In genomic region chr3R:22595293-22595868, dm6 we compare ENCODE assay signal across 1 fruit fly cellular context.
TF ChIP-seq lines count a peak whose summit lies in the region.

No protein-coding gene starts in this region.

TF ChIP-seq in whole organism, embryonic, 481 proteins besides CTCF, POLR2A, EP300 and RAD21 (continued from another document):
- TF ChIP-seq HHEX (GFP tag; optimal IDR thresholded peaks at IDR 0.05; lab: Kevin White, UChicago) (no peak), CG10431 (GFP tag; optimal IDR thresholded peaks at IDR 0.05; lab: Kevin White, UChicago) (no peak), CG8388 (GFP tag; optimal IDR thresholded peaks at IDR 0.05; lab: Kevin White, UChicago) (no peak), trh (GFP tag; optimal IDR thresholded peaks at IDR 0.05; lab: Kevin White, UChicago) (no peak), CG8290 (GFP tag; optimal IDR thresholded peaks at IDR 0.05; lab: Kevin White, UChicago) (no peak), CG8290 (tag; optimal IDR thresholded peaks at IDR 0.05; lab: Kevin White, UChicago) (peak in 1 of 2 experiments; percentile 5), CG42726 (GFP tag; IDR thresholded peaks at IDR 0.05; lab: Robert Waterston, UW; ENCODE audit: partially characterized antibody) (no peak), schlank (tag; optimal IDR thresholded peaks at IDR 0.05; lab: Kevin White, UChicago) (no peak), gcm2 (GFP tag; optimal IDR thresholded peaks at IDR 0.05; lab: Kevin White, UChicago) (no peak), ash1 (GFP tag; optimal IDR thresholded peaks at IDR 0.05; lab: Kevin White, UChicago) (no peak), CG8359 (GFP tag; optimal IDR thresholded peaks at IDR 0.05; lab: Kevin White, UChicago; ENCODE audit: borderline replicate concordance) (no peak), Trl (optimal IDR thresholded peaks at IDR 0.05; lab: Kevin White, UChicago) (no peak), Trl (GFP tag; optimal IDR thresholded peaks at IDR 0.05; lab: Kevin White, UChicago) (no peak), sd (tag; optimal IDR thresholded peaks at IDR 0.05; lab: Kevin White, UChicago) (peak; percentile 86), Vsx1 (GFP tag; optimal IDR thresholded peaks at IDR 0.05; lab: Kevin White, UChicago) (peak; percentile 26), Antp (GFP tag; optimal IDR thresholded peaks at IDR 0.05; lab: Kevin White, UChicago) (no peak), CG18599 (GFP tag; optimal IDR thresholded peaks at IDR 0.05; lab: Kevin White, UChicago) (peak; percentile 30), sqz (GFP tag; optimal IDR thresholded peaks at IDR 0.05; lab: Kevin White, UChicago) (no peak), CG33557 (GFP tag; optimal IDR thresholded peaks at IDR 0.05; lab: Kevin White, UChicago) (no peak)
